Fruit fly (Drosophila melanogaster) whole organism, embryonic: ENCODE data around the gene CG34049.
A peak's percentile ranks its signal among the peaks of the same experiment; 100 is the strongest.

Experiments
- B-H2 ChIP-seq: fragments of 200-800 bp; sonication (Bioruptor generic); optimal IDR thresholded peaks from 2 replicates; lab custom pipeline; 2018; ENCODE audit warnings: missing biosample characterization, mild to moderate bottlenecking, missing genetic modification characterization
- Bdp1 ChIP-seq: fragments of 200-800 bp; sonication (Bioruptor generic); optimal IDR thresholded peaks from 3 replicates; lab custom pipeline; 2016; ENCODE audit warnings: missing biosample characterization, missing genetic modification characterization
- Blimp-1 ChIP-seq: fragments of 200-800 bp; sonication (Bioruptor generic); optimal IDR thresholded peaks from 3 replicates; lab custom pipeline; 2018; ENCODE audit warnings: missing biosample characterization, missing genetic modification characterization, mild to moderate bottlenecking, moderate library complexity, missing genetic modification reagents
- C15 ChIP-seq: fragments of 200-800 bp; sonication (Bioruptor generic); IDR thresholded peaks from 3 replicates; pipeline ENCODE4 v1.3.6; 2022; ENCODE audit warnings: missing biosample characterization, missing genetic modification characterization
- CG1024 ChIP-seq: fragments of 200-800 bp; sonication (Bioruptor generic); IDR thresholded peaks from 2 replicates; pipeline ENCODE4 v1.3.6; 2022; ENCODE audit warnings: missing biosample characterization, missing genetic modification characterization
- CG10274 ChIP-seq: fragments of 200-800 bp; sonication (Bioruptor generic); optimal IDR thresholded peaks from 3 replicates; lab custom pipeline; 2017; ENCODE audit warnings: missing biosample characterization, mild to moderate bottlenecking, missing genetic modification characterization
- CG10321 ChIP-seq: fragments of 200-800 bp; sonication (Bioruptor generic); IDR thresholded peaks from 2 replicates; pipeline ENCODE4 v1.3.6; 2022; ENCODE audit warnings: missing biosample characterization, missing genetic modification characterization
- CG11247 ChIP-seq: fragments of 200-800 bp; sonication (Bioruptor generic); IDR thresholded peaks from 2 replicates; pipeline ENCODE4 v1.3.6; 2022; ENCODE audit warnings: missing biosample characterization, missing genetic modification characterization
- CG11696 ChIP-seq: fragments of 200-800 bp; sonication (Bioruptor generic); IDR thresholded peaks from 2 replicates; pipeline ENCODE4 v1.3.6; 2022; ENCODE audit warnings: missing biosample characterization, missing genetic modification characterization
- CG14710 ChIP-seq: fragments of 200-800 bp; sonication (Bioruptor generic); optimal IDR thresholded peaks from 3 replicates; lab custom pipeline; 2019; ENCODE audit warnings: missing biosample characterization, mild to moderate bottlenecking, missing genetic modification characterization, moderate library complexity
- CG1602 ChIP-seq: fragments of 200-800 bp; sonication (Bioruptor generic); optimal IDR thresholded peaks from 3 replicates; lab custom pipeline; 2016; ENCODE audit warnings: missing biosample characterization, missing genetic modification characterization
- CG17328 ChIP-seq: fragments of 200-800 bp; sonication (Bioruptor generic); IDR thresholded peaks from 2 replicates; pipeline ENCODE4 v1.3.6; 2022; ENCODE audit warnings: missing biosample characterization, missing genetic modification characterization
- CG17361 ChIP-seq: fragments of 200-800 bp; sonication (Bioruptor generic); IDR thresholded peaks from 3 replicates; pipeline ENCODE4 v1.3.6; 2022; ENCODE audit warnings: missing biosample characterization, missing genetic modification characterization
- CG17612 ChIP-seq: fragments of 200-800 bp; sonication (Bioruptor generic); IDR thresholded peaks from 2 replicates; pipeline ENCODE4 v1.3.6; 2022; ENCODE audit warnings: missing biosample characterization, missing genetic modification characterization
- CG2199 ChIP-seq: fragments of 200-800 bp; sonication (Bioruptor generic); IDR thresholded peaks from 3 replicates; pipeline ENCODE4 v1.3.6; 2022; ENCODE audit warnings: missing biosample characterization, missing genetic modification characterization
- CG33213 ChIP-seq: fragments of 200-800 bp; sonication (Bioruptor generic); optimal IDR thresholded peaks from 3 replicates; lab custom pipeline; 2016; ENCODE audit warnings: missing biosample characterization, missing genetic modification characterization
- CG42726 ChIP-seq: fragments of 200-800 bp; sonication (Bioruptor generic); IDR thresholded peaks from 2 replicates; pipeline ENCODE4 v1.3.6; 2022; ENCODE audit warnings: missing biosample characterization, missing genetic modification characterization; ENCODE audit not compliant: partially characterized antibody
- CG4404 ChIP-seq: fragments of 200-800 bp; sonication (Bioruptor generic); IDR thresholded peaks from 2 replicates; pipeline ENCODE4 v1.3.6; 2022; ENCODE audit warnings: missing biosample characterization, missing genetic modification characterization
- CG8290 ChIP-seq, 3 experiments: fragments of 200-800 bp; sonication (Bioruptor generic); optimal IDR thresholded peaks; 2 replicates each; lab custom pipeline; 2016 to 2019; ENCODE audit warnings: missing biosample characterization in 3 of 3, missing genetic modification characterization in 3 of 3, mild to moderate bottlenecking in 2 of 3, moderate library complexity in 1 of 3
- CG8359 ChIP-seq: fragments of 200-800 bp; sonication (Bioruptor generic); optimal IDR thresholded peaks from 2 replicates; lab custom pipeline; 2017; ENCODE audit warnings: missing biosample characterization, mild to moderate bottlenecking, missing genetic modification characterization, borderline replicate concordance
- ERR ChIP-seq: fragments of 200-800 bp; sonication (Bioruptor generic); optimal IDR thresholded peaks from 2 replicates; lab custom pipeline; 2016; ENCODE audit warnings: missing biosample characterization, missing genetic modification characterization
- Elba2 ChIP-seq: fragments of 200-800 bp; sonication (Bioruptor generic); optimal IDR thresholded peaks from 3 replicates; lab custom pipeline; 2016; ENCODE audit warnings: missing biosample characterization, missing genetic modification characterization
- Ets97D ChIP-seq: fragments of 200-800 bp; sonication (Bioruptor generic); optimal IDR thresholded peaks from 3 replicates; lab custom pipeline; 2016; ENCODE audit warnings: missing biosample characterization, missing genetic modification characterization
- HmgD ChIP-seq: fragments of 200-800 bp; sonication (Bioruptor generic); optimal IDR thresholded peaks from 3 replicates; lab custom pipeline; 2016; ENCODE audit warnings: missing biosample characterization, missing genetic modification characterization
- Hmx ChIP-seq: fragments of 200-800 bp; sonication (Bioruptor generic); optimal IDR thresholded peaks from 2 replicates; lab custom pipeline; 2016; ENCODE audit warnings: missing biosample characterization, missing genetic modification characterization
- Myb ChIP-seq: fragments of 200-800 bp; sonication (Bioruptor generic); optimal IDR thresholded peaks from 2 replicates; lab custom pipeline; 2016; ENCODE audit warnings: missing biosample characterization, missing genetic modification characterization
- Oli ChIP-seq: fragments of 200-800 bp; sonication (Bioruptor generic); optimal IDR thresholded peaks from 2 replicates; lab custom pipeline; 2018; ENCODE audit warnings: missing biosample characterization, mild to moderate bottlenecking, missing genetic modification characterization, moderate library complexity
- Poxn ChIP-seq: fragments of 200-800 bp; sonication (Bioruptor generic); IDR thresholded peaks from 2 replicates; pipeline ENCODE4 v1.3.6; 2022; ENCODE audit warnings: missing biosample characterization, missing genetic modification characterization
- Rfx ChIP-seq: fragments of 200-800 bp; sonication (Bioruptor generic); IDR thresholded peaks from 2 replicates; pipeline ENCODE4 v1.3.6; 2022; ENCODE audit warnings: missing biosample characterization, missing genetic modification characterization
- Stat92E ChIP-seq, 3 experiments: fragments of >200 bp in 2 of 3; fragments of 200-800 bp in 1 of 3; sonication (Bioruptor generic) in 1 of 3; optimal IDR thresholded peaks; 2 replicates each; lab custom pipeline; 2017 to 2019; ENCODE audit warnings: missing biosample characterization in 3 of 3, missing genetic modification characterization in 3 of 3, mild to moderate bottlenecking in 1 of 3, moderate library complexity in 1 of 3
- Xrp1 ChIP-seq: fragments of 200-800 bp; sonication (Bioruptor generic); IDR thresholded peaks from 2 replicates; pipeline ENCODE4 v1.3.6; 2022; ENCODE audit warnings: missing biosample characterization, missing genetic modification characterization
- ase ChIP-seq: fragments of 200-800 bp; sonication (Bioruptor generic); IDR thresholded peaks from 3 replicates; pipeline ENCODE4 v1.3.6; 2022; ENCODE audit warnings: missing biosample characterization, missing genetic modification characterization
- caup ChIP-seq: fragments of 200-800 bp; sonication (Bioruptor generic); optimal IDR thresholded peaks from 3 replicates; lab custom pipeline; 2017; ENCODE audit warnings: missing biosample characterization, mild to moderate bottlenecking, missing genetic modification characterization, moderate library complexity; ENCODE audit not compliant: severe bottlenecking
- crp ChIP-seq, 2 experiments: fragments of 200-800 bp; sonication (Bioruptor generic); optimal IDR thresholded peaks; 2 replicates in 1 of 2; 3 replicates in 1 of 2; lab custom pipeline; 2017; ENCODE audit warnings: missing biosample characterization in 2 of 2, missing genetic modification characterization in 2 of 2, mild to moderate bottlenecking in 1 of 2, moderate library complexity in 1 of 2
- ems ChIP-seq: fragments of 200-800 bp; sonication (Bioruptor generic); optimal IDR thresholded peaks from 3 replicates; lab custom pipeline; 2016; ENCODE audit warnings: missing biosample characterization, missing genetic modification characterization
- ewg ChIP-seq: fragments of 200-800 bp; sonication (Bioruptor generic); optimal IDR thresholded peaks from 3 replicates; lab custom pipeline; 2017; ENCODE audit warnings: mild to moderate bottlenecking, missing biosample characterization, missing genetic modification reagents, missing genetic modification characterization
- ham ChIP-seq: fragments of 200-800 bp; sonication (Bioruptor generic); IDR thresholded peaks from 2 replicates; pipeline ENCODE4 v1.3.6; 2022; ENCODE audit warnings: missing biosample characterization, missing genetic modification characterization
- klu ChIP-seq: fragments of 200-800 bp; sonication (Bioruptor generic); IDR thresholded peaks from 2 replicates; pipeline ENCODE4 v1.3.6; 2022; ENCODE audit warnings: missing biosample characterization, missing genetic modification characterization
- maf-S ChIP-seq: fragments of 200-800 bp; sonication (Bioruptor generic); optimal IDR thresholded peaks from 2 replicates; lab custom pipeline; 2016; ENCODE audit warnings: missing biosample characterization, missing genetic modification characterization
- nom ChIP-seq: fragments of 200-800 bp; sonication (Bioruptor generic); optimal IDR thresholded peaks from 2 replicates; lab custom pipeline; 2017; ENCODE audit warnings: missing biosample characterization, missing genetic modification characterization, mild to moderate bottlenecking, moderate library complexity, missing genetic modification reagents
- onecut ChIP-seq: fragments of 200-800 bp; sonication (Bioruptor generic); IDR thresholded peaks from 2 replicates; pipeline ENCODE4 v1.3.6; 2022; ENCODE audit warnings: missing biosample characterization, missing genetic modification characterization
- p53 ChIP-seq: fragments of 200-800 bp; sonication (Bioruptor generic); optimal IDR thresholded peaks from 2 replicates; lab custom pipeline; 2016; ENCODE audit warnings: missing biosample characterization, missing genetic modification characterization
- phol ChIP-seq: fragments of 200-800 bp; sonication (Bioruptor generic); optimal IDR thresholded peaks from 3 replicates; lab custom pipeline; 2018; ENCODE audit warnings: missing biosample characterization, mild to moderate bottlenecking, missing genetic modification characterization, moderate library complexity
- pnt ChIP-seq: fragments of 200-800 bp; sonication (Bioruptor generic); optimal IDR thresholded peaks from 3 replicates; lab custom pipeline; 2016; ENCODE audit warnings: missing biosample characterization, missing genetic modification characterization
- psq ChIP-seq: fragments of 200-800 bp; sonication (Bioruptor generic); optimal IDR thresholded peaks from 2 replicates; lab custom pipeline; 2017; ENCODE audit warnings: missing biosample characterization, missing genetic modification characterization
- rib ChIP-seq: fragments of 200-800 bp; sonication (Bioruptor generic); IDR thresholded peaks from 2 replicates; pipeline ENCODE4 v1.3.6; 2022; ENCODE audit warnings: missing biosample characterization, missing genetic modification characterization
- seq ChIP-seq: fragments of 200-800 bp; sonication (Bioruptor generic); IDR thresholded peaks from 2 replicates; pipeline ENCODE4 v1.3.6; 2022; ENCODE audit warnings: missing biosample characterization, missing genetic modification characterization
- sima ChIP-seq: fragments of 200-800 bp; sonication (Bioruptor generic); optimal IDR thresholded peaks from 2 replicates; lab custom pipeline; 2016; ENCODE audit warnings: missing biosample characterization, missing genetic modification characterization
- sob ChIP-seq: fragments of 200-800 bp; sonication (Bioruptor generic); IDR thresholded peaks from 2 replicates; pipeline ENCODE4 v1.3.6; 2022; ENCODE audit warnings: missing biosample characterization, missing genetic modification characterization
- trh ChIP-seq: fragments of 200-800 bp; sonication (Bioruptor generic); optimal IDR thresholded peaks from 2 replicates; lab custom pipeline; 2016; ENCODE audit warnings: missing biosample characterization, missing genetic modification characterization
- yki ChIP-seq: fragments of >200 bp; optimal IDR thresholded peaks from 3 replicates; lab custom pipeline; 2018

Gene CG34049

DNA sequence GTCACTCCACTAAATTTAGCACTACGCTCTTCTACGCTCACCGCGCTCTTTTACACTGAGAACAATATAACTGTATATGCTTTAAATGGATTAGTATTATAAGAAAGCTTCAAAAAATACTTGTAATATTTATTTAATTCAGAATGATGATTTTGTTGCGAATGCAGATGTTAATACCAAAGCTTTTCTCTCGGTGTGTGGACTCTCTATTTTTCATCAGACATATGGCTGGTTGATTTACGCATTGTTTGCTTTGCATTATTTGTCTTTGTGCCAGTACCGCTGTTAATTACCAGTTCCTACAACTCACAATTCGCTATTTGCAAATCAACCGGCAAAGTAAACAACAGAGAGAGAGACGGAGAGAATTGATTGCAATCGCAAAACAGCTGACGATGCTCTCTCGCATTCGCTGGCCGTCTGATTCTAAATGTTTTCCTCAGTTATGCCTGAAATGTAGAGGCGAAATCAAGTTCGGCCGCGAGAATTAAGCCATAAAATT is 43.4 kb downstream of the CG34049 start (continued):
- TF ChIP-seq CG2199 (GFP tag; lab: Robert Waterston, UW) = peak; percentile 96
- peak; percentile 95 for TF ChIP-seq CG1024 (GFP tag; lab: Robert Waterston, UW)
- TF ChIP-seq psq = peak; percentile 91
- peak; percentile 87 for TF ChIP-seq CG33213 (GFP tag; lab: Kevin White, UChicago)
- TF ChIP-seq crp (GFP tag; optimal IDR thresholded peaks at IDR 0.05; lab: Kevin White, UChicago) = peak in 1 of 2 experiments; percentile 73
- TF ChIP-seq ase = peak; percentile 96
- TF ChIP-seq CG11247 = peak; percentile 99
- no peak for TF ChIP-seq yki (lab: Kevin White, UChicago)
- peak; percentile 96 for TF ChIP-seq C15 (GFP tag; lab: Robert Waterston, UW)
- peak; percentile 83 for TF ChIP-seq Myb
- TF ChIP-seq trh (GFP tag; lab: Kevin White, UChicago) = peak; percentile 94
- TF ChIP-seq onecut (GFP tag; lab: Robert Waterston, UW) = peak; percentile 92
- TF ChIP-seq B-H2 (GFP tag; lab: Kevin White, UChicago) = peak; percentile 94
- peak; percentile 94 for TF ChIP-seq maf-S (GFP tag; lab: Kevin White, UChicago)
- no peak for TF ChIP-seq CG42726 (GFP tag; lab: Robert Waterston, UW)
- peak; percentile 96 for TF ChIP-seq caup (GFP tag; lab: Kevin White, UChicago)
- TF ChIP-seq CG17328 (GFP tag; lab: Robert Waterston, UW) = peak; percentile 98
- peak; percentile 96 for TF ChIP-seq CG1602 (GFP tag; lab: Kevin White, UChicago)
- peak; percentile 98 for TF ChIP-seq Xrp1
- peak; percentile 96 for TF ChIP-seq nom (GFP tag; lab: Kevin White, UChicago)
- peak in 1 of 3 experiments; percentile 48 for TF ChIP-seq Stat92E (GFP tag; optimal IDR thresholded peaks at IDR 0.05; lab: Kevin White, UChicago)
- TF ChIP-seq ewg (GFP tag; lab: Kevin White, UChicago) = peak; percentile 91
- TF ChIP-seq p53 (GFP tag; lab: Kevin White, UChicago) = peak; percentile 85
- TF ChIP-seq pnt (GFP tag; lab: Kevin White, UChicago) = peak; percentile 88
- peak; percentile 85 for TF ChIP-seq Ets97D (GFP tag; lab: Kevin White, UChicago)
- TF ChIP-seq CG4404 (GFP tag; lab: Robert Waterston, UW) = peak; percentile 90
- TF ChIP-seq CG8359 (GFP tag; lab: Kevin White, UChicago) = peak; percentile 75
- TF ChIP-seq Oli = peak; percentile 96
- peak; percentile 83 for TF ChIP-seq CG10274 (GFP tag; lab: Kevin White, UChicago)
- TF ChIP-seq CG11696 (GFP tag; lab: Robert Waterston, UW) = peak; percentile 94
- TF ChIP-seq CG17361 (GFP tag; lab: Robert Waterston, UW) = peak; percentile 95
- TF ChIP-seq Blimp-1 (GFP tag; lab: Kevin White, UChicago) = peak; percentile 91
- TF ChIP-seq Bdp1 (GFP tag; lab: Kevin White, UChicago) = peak; percentile 93
- TF ChIP-seq HmgD (GFP tag; lab: Kevin White, UChicago) = peak; percentile 81
- peak; percentile 93 for TF ChIP-seq CG17612 (GFP tag; lab: Robert Waterston, UW)
- peak; percentile 99 for TF ChIP-seq Rfx
- TF ChIP-seq phol = peak; percentile 92
- TF ChIP-seq CG10321 = peak; percentile 80
- TF ChIP-seq Poxn = peak; percentile 90
- peak; percentile 87 for TF ChIP-seq ERR (GFP tag; lab: Kevin White, UChicago)
- peak; percentile 99 for TF ChIP-seq rib (GFP tag; lab: Robert Waterston, UW)
- TF ChIP-seq seq (GFP tag; lab: Robert Waterston, UW) = peak; percentile 98
- TF ChIP-seq ham (GFP tag; lab: Robert Waterston, UW) = peak; percentile 96
- TF ChIP-seq sima (GFP tag; lab: Kevin White, UChicago) = peak; percentile 84
- TF ChIP-seq CG8290 (GFP tag; optimal IDR thresholded peaks at IDR 0.05; lab: Kevin White, UChicago) = peak; percentile 90
- TF ChIP-seq CG8290 (tag; optimal IDR thresholded peaks at IDR 0.05; lab: Kevin White, UChicago) = peak; percentile 43 to 98
- peak; percentile 94 for TF ChIP-seq ems (GFP tag; lab: Kevin White, UChicago)
- TF ChIP-seq Elba2 (GFP tag; lab: Kevin White, UChicago) = peak; percentile 81
- TF ChIP-seq klu = peak; percentile 95
- peak; percentile 78 for TF ChIP-seq Hmx (GFP tag; lab: Kevin White, UChicago)
- TF ChIP-seq CG14710 = peak; percentile 90
- peak; percentile 99 for TF ChIP-seq sob
